Fruit fly (Drosophila melanogaster) whole organism, wandering third instar larva: Measurements from ENCODE around the gene CG15594.

Experiments
- br ChIP-seq: fragments of 200-800 bp; sonication (Bioruptor generic); optimal IDR thresholded peaks from 2 replicates; lab custom pipeline; 2016; ENCODE audit warnings: missing biosample characterization, missing genetic modification characterization
- lola ChIP-seq: fragments of >200 bp; optimal IDR thresholded peaks from 2 replicates; lab custom pipeline; 2017; ENCODE audit warnings: missing biosample characterization, missing genetic modification characterization

DNA sequence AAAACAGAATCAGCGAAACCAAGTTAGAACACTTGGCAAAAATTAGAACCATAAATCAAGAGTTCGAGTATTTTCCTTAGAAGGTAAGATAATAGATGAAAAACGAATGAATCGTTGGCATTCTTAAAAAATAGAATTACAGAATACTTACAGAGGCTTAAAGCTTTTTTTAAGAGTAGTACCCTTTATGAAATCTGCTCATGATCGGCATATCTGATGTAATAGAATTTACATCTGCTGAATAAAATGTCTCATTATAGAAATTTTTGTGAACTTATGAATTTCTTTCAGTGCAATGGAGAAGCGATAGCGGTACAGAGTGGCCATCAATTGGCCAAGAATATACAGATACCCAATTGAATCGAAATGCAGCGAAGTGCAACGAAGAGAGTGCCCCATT lies 3.9 kb downstream of the CG15594 start, which contains the start of gene Osi13:
- TF ChIP-seq br (GFP tag; lab: Kevin White, UChicago) (no peak), lola (GFP tag; lab: Kevin White, UChicago) (no peak)
